Worm (Caenorhabditis elegans): ENCODE results near the gene tyr-2.
A peak's percentile ranks its signal among the peaks of the same experiment; 100 is the strongest.

The tyr-2 gene

ce11 chrIII:13763260-13764112 lies 19.5 kb downstream of the tyr-2 start:
- TF ChIP-seq pqm-1 (tag; optimal IDR thresholded peaks at IDR 0.05) (peak; percentile 44), snpc-4 (tag; optimal IDR thresholded peaks at IDR 0.05) (peak; percentile 19), hmg-11 (tag; optimal IDR thresholded peaks at IDR 0.05) (peak; percentile 68), ZK546.5 (tag; optimal IDR thresholded peaks at IDR 0.05) (no peak), pha-4 (tag; optimal IDR thresholded peaks at IDR 0.05) (peak; percentile 54), nfya-1 (tag; optimal IDR thresholded peaks at IDR 0.05; ENCODE audit: insufficient read depth) (peak; percentile 45), R02D3.7 (tag; optimal IDR thresholded peaks at IDR 0.05) (no peak), jun-1 (tag; optimal IDR thresholded peaks at IDR 0.05) (peak; percentile 42), nhr-43 (tag; optimal IDR thresholded peaks at IDR 0.05; ENCODE audit: poor library complexity, severe bottlenecking) (peak; percentile 80), lin-39 (tag; optimal IDR thresholded peaks at IDR 0.05) (peak; percentile 19), egl-27 (tag; optimal IDR thresholded peaks at IDR 0.05) (peak; percentile 10), aly-2 (tag; optimal IDR thresholded peaks at IDR 0.05) (no peak), elt-3 (tag; optimal IDR thresholded peaks at IDR 0.05) (peak in 1 of 3 experiments; percentile 7), nhr-23 (tag; optimal IDR thresholded peaks at IDR 0.05) (peak; percentile 56), lin-15B (tag; optimal IDR thresholded peaks at IDR 0.05) (no peak), tbx-2 (tag; optimal IDR thresholded peaks at IDR 0.05) (no peak), elt-2 (tag; optimal IDR thresholded peaks at IDR 0.05) (peak; percentile 8), ama-1 (optimal IDR thresholded peaks at IDR 0.05) (peak; percentile 57)

ce11 chrIII:13765782-13766181 lies 21.8 kb downstream of the tyr-2 start:
- TF ChIP-seq lin-39 (tag; optimal IDR thresholded peaks at IDR 0.05) (no peak), elt-3 (tag; optimal IDR thresholded peaks at IDR 0.05) (no peak), mml-1 (tag; optimal IDR thresholded peaks at IDR 0.05) (no peak), lsy-12 (tag; optimal IDR thresholded peaks at IDR 0.05) (no peak), elt-2 (tag; optimal IDR thresholded peaks at IDR 0.05) (no peak), pqm-1 (tag; optimal IDR thresholded peaks at IDR 0.05) (no peak), ceh-82 (tag; optimal IDR thresholded peaks at IDR 0.05) (no peak), zag-1 (tag; optimal IDR thresholded peaks at IDR 0.05) (no peak), aly-2 (tag; optimal IDR thresholded peaks at IDR 0.05) (no peak), nhr-11 (tag; optimal IDR thresholded peaks at IDR 0.05) (no peak), nhr-76 (tag; optimal IDR thresholded peaks at IDR 0.05) (no peak), fos-1 (tag; optimal IDR thresholded peaks at IDR 0.05) (no peak), sea-2 (GFP tag; optimal IDR thresholded peaks at IDR 0.05) (no peak), tbx-2 (tag; optimal IDR thresholded peaks at IDR 0.05) (no peak), nhr-25 (tag; optimal IDR thresholded peaks at IDR 0.05) (no peak), fkh-10 (GFP tag; optimal IDR thresholded peaks at IDR 0.05) (no peak), snpc-4 (tag; optimal IDR thresholded peaks at IDR 0.05) (no peak), unc-39 (tag; optimal IDR thresholded peaks at IDR 0.05) (no peak)

ce11 chrIII:13766704-13767323 lies 22.8 kb downstream of the tyr-2 start:
- TF ChIP-seq mml-1 (tag; optimal IDR thresholded peaks at IDR 0.05) (no peak), nhr-43 (tag; optimal IDR thresholded peaks at IDR 0.05; ENCODE audit: poor library complexity, severe bottlenecking) (peak; percentile 76), lsy-12 (tag; optimal IDR thresholded peaks at IDR 0.05) (peak; percentile 31), nhr-67 (tag; optimal IDR thresholded peaks at IDR 0.05) (no peak), pqm-1 (tag; optimal IDR thresholded peaks at IDR 0.05) (peak; percentile 46), nhr-12 (tag; optimal IDR thresholded peaks at IDR 0.05) (no peak), ztf-11 (tag; optimal IDR thresholded peaks at IDR 0.05) (no peak), fkh-2 (tag; optimal IDR thresholded peaks at IDR 0.05) (no peak), nhr-77 (tag; optimal IDR thresholded peaks at IDR 0.05) (no peak), ama-1 (optimal IDR thresholded peaks at IDR 0.05) (no peak), nhr-76 (tag; optimal IDR thresholded peaks at IDR 0.05) (no peak), elt-2 (tag; optimal IDR thresholded peaks at IDR 0.05) (peak; percentile 94), nhr-237 (tag; optimal IDR thresholded peaks at IDR 0.05) (no peak), nhr-25 (tag; optimal IDR thresholded peaks at IDR 0.05) (no peak), lin-15B (tag; optimal IDR thresholded peaks at IDR 0.05) (no peak), nfya-1 (tag; optimal IDR thresholded peaks at IDR 0.05; ENCODE audit: insufficient read depth) (peak; percentile 8)
